Worm (Caenorhabditis elegans) whole organism, late embryonic: ENCODE results near the gene F54B11.4.

ENCODE experiments used
- F13H6.1 ChIP-seq: sonication (generic microtip); optimal IDR thresholded peaks from 2 replicates; lab custom pipeline; 2016; ENCODE audit warnings: missing genetic modification characterization, missing compliant biosample characterization
- K02D7.2 ChIP-seq: sonication (generic microtip); optimal IDR thresholded peaks from 2 replicates; lab custom pipeline; 2017; ENCODE audit warnings: mild to moderate bottlenecking, missing genetic modification characterization, missing compliant biosample characterization
- K09A11.1 ChIP-seq: sonication (generic microtip); optimal IDR thresholded peaks from 2 replicates; lab custom pipeline; 2017; ENCODE audit warnings: antibody characterized with exemption, mild to moderate bottlenecking, missing genetic modification characterization, missing compliant biosample characterization; ENCODE audit not compliant: insufficient read depth
- Y22D7AL.16 ChIP-seq: sonication (generic microtip); optimal IDR thresholded peaks from 2 replicates; lab custom pipeline; 2016; ENCODE audit warnings: missing genetic modification characterization, missing compliant biosample characterization
- ahr-1 ChIP-seq: sonication (generic microtip); optimal IDR thresholded peaks from 2 replicates; lab custom pipeline; 2016; ENCODE audit warnings: missing genetic modification characterization, missing compliant biosample characterization
- ama-1 ChIP-seq: fragments of 150-350 bp; optimal IDR thresholded peaks from 2 replicates; lab custom pipeline; 2014
- ceh-18 ChIP-seq: sonication (generic microtip); optimal IDR thresholded peaks from 2 replicates; lab custom pipeline; 2016; ENCODE audit warnings: missing genetic modification characterization, missing compliant biosample characterization
- ceh-24 ChIP-seq: sonication (generic microtip); optimal IDR thresholded peaks from 2 replicates; lab custom pipeline; 2016; ENCODE audit warnings: mild to moderate bottlenecking, missing genetic modification characterization, missing compliant biosample characterization
- ceh-31 ChIP-seq: sonication (generic microtip); optimal IDR thresholded peaks from 2 replicates; lab custom pipeline; 2016; ENCODE audit warnings: missing genetic modification characterization, missing compliant biosample characterization
- ceh-45 ChIP-seq: fragments of 200-800 bp; sonication (Bioruptor generic); IDR thresholded peaks from 2 replicates; pipeline ENCODE4 v1.3.6; 2022; ENCODE audit warnings: missing genetic modification reagents, missing genetic modification characterization, missing compliant biosample characterization
- ceh-48 ChIP-seq: sonication (generic microtip); optimal IDR thresholded peaks from 2 replicates; lab custom pipeline; 2016; ENCODE audit warnings: missing genetic modification characterization, inconsistent platforms, missing compliant biosample characterization
- dve-1 ChIP-seq: sonication (generic microtip); optimal IDR thresholded peaks from 2 replicates; lab custom pipeline; 2017; ENCODE audit warnings: antibody characterized with exemption, mild to moderate bottlenecking, missing genetic modification characterization, missing compliant biosample characterization
- elt-2 ChIP-seq: sonication (generic microtip); optimal IDR thresholded peaks from 2 replicates; lab custom pipeline; 2016; ENCODE audit warnings: missing genetic modification reagents, missing genetic modification characterization, missing compliant biosample characterization
- elt-4 ChIP-seq: sonication (generic microtip); optimal IDR thresholded peaks from 2 replicates; lab custom pipeline; 2016; ENCODE audit warnings: missing genetic modification characterization, missing compliant biosample characterization
- eyg-1 ChIP-seq: sonication (generic microtip); optimal IDR thresholded peaks from 2 replicates; lab custom pipeline; 2016; ENCODE audit warnings: missing genotype, missing genetic modification characterization, missing compliant biosample characterization
- fkh-6 ChIP-seq: sonication (generic microtip); optimal IDR thresholded peaks from 2 replicates; lab custom pipeline; 2016; ENCODE audit warnings: missing genetic modification characterization, missing compliant biosample characterization
- gmeb-2 ChIP-seq: sonication (generic microtip); optimal IDR thresholded peaks from 2 replicates; lab custom pipeline; 2016; ENCODE audit warnings: missing genetic modification characterization, inconsistent platforms, missing compliant biosample characterization
- hlh-13 ChIP-seq: fragments of 200-800 bp; sonication (Bioruptor generic); optimal IDR thresholded peaks from 2 replicates; lab custom pipeline; 2018; ENCODE audit warnings: mild to moderate bottlenecking, missing genetic modification characterization, missing compliant biosample characterization
- hlh-15 ChIP-seq: sonication (generic microtip); optimal IDR thresholded peaks from 2 replicates; lab custom pipeline; 2016; ENCODE audit warnings: missing genetic modification characterization, missing compliant biosample characterization
- hlh-30 ChIP-seq: sonication (generic microtip); optimal IDR thresholded peaks from 2 replicates; lab custom pipeline; 2017; ENCODE audit warnings: antibody characterized with exemption, missing genetic modification characterization, missing compliant biosample characterization; ENCODE audit not compliant: insufficient read depth
- hlh-6 ChIP-seq: sonication (generic microtip); optimal IDR thresholded peaks from 2 replicates; lab custom pipeline; 2016; ENCODE audit warnings: missing genotype, missing genetic modification characterization, missing compliant biosample characterization
- hlh-8 ChIP-seq: sonication (generic microtip); optimal IDR thresholded peaks from 2 replicates; lab custom pipeline; 2016; ENCODE audit warnings: missing genotype, missing genetic modification characterization, missing compliant biosample characterization
- lim-6 ChIP-seq: sonication (generic microtip); optimal IDR thresholded peaks from 2 replicates; lab custom pipeline; 2016; ENCODE audit warnings: missing genetic modification characterization, missing compliant biosample characterization
- madf-2 ChIP-seq: sonication (generic microtip); optimal IDR thresholded peaks from 2 replicates; lab custom pipeline; 2017; ENCODE audit warnings: missing genetic modification characterization, missing compliant biosample characterization
- nfya-1 ChIP-seq: sonication (generic microtip); optimal IDR thresholded peaks from 2 replicates; lab custom pipeline; 2017; ENCODE audit warnings: missing genetic modification characterization, mild to moderate bottlenecking, missing compliant biosample characterization, antibody characterized with exemption, moderate library complexity
- nhr-232 ChIP-seq: sonication (generic microtip); optimal IDR thresholded peaks from 2 replicates; lab custom pipeline; 2016; ENCODE audit warnings: missing genetic modification characterization, missing compliant biosample characterization
- odd-2 ChIP-seq: sonication (generic microtip); optimal IDR thresholded peaks from 2 replicates; lab custom pipeline; 2017; ENCODE audit warnings: antibody characterized with exemption, mild to moderate bottlenecking, missing genetic modification characterization, missing compliant biosample characterization
- pag-3 ChIP-seq: sonication (generic microtip); optimal IDR thresholded peaks from 2 replicates; lab custom pipeline; 2016; ENCODE audit warnings: missing compliant biosample characterization, missing genetic modification characterization, borderline replicate concordance
- pat-9 ChIP-seq: fragments of 200-800 bp; sonication (Bioruptor generic); optimal IDR thresholded peaks from 2 replicates; lab custom pipeline; 2018; ENCODE audit warnings: mild to moderate bottlenecking, missing genetic modification characterization, moderate library complexity, missing compliant biosample characterization
- pha-2 ChIP-seq: sonication (generic microtip); optimal IDR thresholded peaks from 2 replicates; lab custom pipeline; 2017; ENCODE audit warnings: mild to moderate bottlenecking, missing genetic modification characterization, missing compliant biosample characterization
- pros-1 ChIP-seq: fragments of 150-350 bp; optimal IDR thresholded peaks from 2 replicates; lab custom pipeline; 2014; ENCODE audit warnings: missing biosample characterization, missing genetic modification reagents, missing genetic modification characterization
- ref-2 ChIP-seq: sonication (generic microtip); optimal IDR thresholded peaks from 2 replicates; lab custom pipeline; 2016; ENCODE audit warnings: missing genetic modification characterization, missing compliant biosample characterization
- rnt-1 ChIP-seq: sonication (generic microtip); optimal IDR thresholded peaks from 2 replicates; lab custom pipeline; 2016; ENCODE audit warnings: missing genetic modification characterization, missing compliant biosample characterization
- sdc-2 ChIP-seq: sonication (generic microtip); optimal IDR thresholded peaks from 2 replicates; lab custom pipeline; 2016; ENCODE audit warnings: missing genotype, missing genetic modification characterization, missing compliant biosample characterization
- sox-2 ChIP-seq: fragments of 200-800 bp; sonication (Bioruptor generic); IDR thresholded peaks from 2 replicates; pipeline ENCODE4 v1.3.6; 2022; ENCODE audit warnings: missing genetic modification reagents, missing genetic modification characterization, missing compliant biosample characterization
- sox-4 ChIP-seq: sonication (generic microtip); optimal IDR thresholded peaks from 2 replicates; lab custom pipeline; 2017; ENCODE audit warnings: mild to moderate bottlenecking, missing genetic modification characterization, inconsistent platforms, missing compliant biosample characterization
- syd-9 ChIP-seq: sonication (generic microtip); optimal IDR thresholded peaks from 2 replicates; lab custom pipeline; 2016; ENCODE audit warnings: mild to moderate bottlenecking, missing genetic modification characterization, moderate library complexity, missing compliant biosample characterization
- tbx-7 ChIP-seq: sonication (generic microtip); optimal IDR thresholded peaks from 2 replicates; lab custom pipeline; 2016; ENCODE audit warnings: missing genotype, missing genetic modification characterization, missing compliant biosample characterization
- unc-42 ChIP-seq: sonication (generic microtip); optimal IDR thresholded peaks from 2 replicates; lab custom pipeline; 2016; ENCODE audit warnings: missing genotype, missing genetic modification characterization, missing compliant biosample characterization
- unc-55 ChIP-seq: sonication (generic microtip); optimal IDR thresholded peaks from 2 replicates; lab custom pipeline; 2017; ENCODE audit warnings: missing biosample characterization, missing genetic modification reagents, missing genetic modification characterization
- zip-5 ChIP-seq: sonication (generic microtip); optimal IDR thresholded peaks from 2 replicates; lab custom pipeline; 2016; ENCODE audit warnings: missing genetic modification characterization, missing compliant biosample characterization

F54B11.4 gene

ce11 chrX:13598021-13598499 lies 5.6 kb downstream of the F54B11.4 start, which contains the start of gene bra-1 (continued):
- peak; percentile 25 for TF ChIP-seq syd-9 (tag; lab: Kevin White, UChicago)
- TF ChIP-seq hlh-30 (tag; lab: Kevin White, UChicago), result peak; percentile 94
- TF ChIP-seq eyg-1 (tag; lab: Kevin White, UChicago), result no peak
- no peak for TF ChIP-seq sox-2 (GFP tag; lab: Robert Waterston, UW)
- no peak for TF ChIP-seq Y22D7AL.16 (tag; lab: Kevin White, UChicago)
- TF ChIP-seq unc-55 (GFP tag; lab: Kevin White, UChicago), result peak; percentile 58
- peak; percentile 64 for TF ChIP-seq lim-6 (tag; lab: Kevin White, UChicago)
- no peak for TF ChIP-seq dve-1 (tag; lab: Kevin White, UChicago)
- TF ChIP-seq ceh-31, result peak; percentile 81
- TF ChIP-seq nhr-232 (tag; lab: Kevin White, UChicago), result no peak
- no peak for TF ChIP-seq pha-2 (tag; lab: Kevin White, UChicago)
- TF ChIP-seq hlh-6 (tag; lab: Kevin White, UChicago), result peak; percentile 46
- peak; percentile 4 for TF ChIP-seq pros-1
- TF ChIP-seq tbx-7 (tag; lab: Kevin White, UChicago), result no peak
- TF ChIP-seq ahr-1 (tag; lab: Kevin White, UChicago), result no peak
- TF ChIP-seq fkh-6 (tag; lab: Kevin White, UChicago), result no peak
- TF ChIP-seq K02D7.2 (tag; lab: Kevin White, UChicago), result no peak
- TF ChIP-seq F13H6.1, result no peak
- TF ChIP-seq K09A11.1 (tag; lab: Kevin White, UChicago), result no peak
- TF ChIP-seq ceh-18 (tag; lab: Kevin White, UChicago), result peak; percentile 21
- TF ChIP-seq pag-3 (tag; lab: Kevin White, UChicago), result peak; percentile 13
- TF ChIP-seq hlh-13 (GFP tag; lab: Kevin White, UChicago), result no peak
- no peak for TF ChIP-seq zip-5 (tag; lab: Kevin White, UChicago)

DNA sequence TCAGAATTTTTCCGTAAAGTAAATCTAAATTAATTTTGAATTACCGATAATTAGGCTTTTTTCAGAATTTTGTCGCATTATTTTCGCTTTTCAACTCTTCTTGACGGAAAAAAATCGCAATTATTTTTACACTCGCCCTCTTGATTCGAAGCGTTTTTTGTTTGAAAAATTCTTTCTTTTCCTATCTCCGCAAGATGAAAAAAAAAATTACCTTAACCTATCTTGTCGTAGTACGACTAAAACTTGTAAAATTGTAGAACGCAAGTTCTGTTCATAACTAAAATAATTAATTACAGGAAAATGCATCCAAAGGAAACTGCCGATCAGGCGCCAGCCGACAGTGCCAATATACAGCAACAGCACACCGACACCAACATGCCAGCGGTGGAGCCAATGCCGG lies 7.7 kb downstream of the F54B11.4 start, which contains the start of gene F54B11.7:
Gene F54B11.7 (plus strand): TSS at position 301 of the 400 bp plus-strand sequence.
- TF ChIP-seq unc-42 (tag; lab: Kevin White, UChicago), result no peak

DNA sequence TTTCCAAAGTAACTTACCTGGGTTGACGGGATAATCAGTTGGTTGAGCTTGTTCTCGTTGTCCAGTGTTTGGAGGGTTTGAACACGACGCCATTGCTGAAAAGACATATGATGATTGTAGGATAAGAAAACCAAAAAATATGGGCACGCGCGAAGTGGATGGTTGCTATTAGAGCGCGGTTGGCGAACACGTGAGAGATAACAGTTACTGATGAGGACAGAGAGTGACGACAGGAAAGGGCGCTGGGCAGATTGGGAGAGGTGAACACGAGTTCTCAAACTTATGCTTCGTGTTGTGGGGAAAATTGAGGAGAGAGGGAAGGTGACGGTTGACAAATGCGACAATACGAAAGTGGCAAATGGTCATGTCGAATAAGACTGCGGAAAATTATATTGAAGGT lies 11.4 kb downstream of the F54B11.4 start, which contains the start of gene F54B11.8:
Gene F54B11.8 (minus strand): TSS at position 101 of the 400 bp plus-strand sequence.
- TF ChIP-seq pros-1 (no peak), odd-2 (tag; lab: Kevin White, UChicago) (no peak)

ce11 chrX:13604946-13605617 lies 12.6 kb downstream of the F54B11.4 start, which contains the start of gene F54B11.9:
F54B11.9 (plus strand) TSS chrX:13605567.
- TF ChIP-seq F13H6.1 (no peak), unc-55 (GFP tag; lab: Kevin White, UChicago) (no peak), ref-2 (tag; lab: Kevin White, UChicago) (no peak), elt-4 (tag; lab: Kevin White, UChicago) (no peak), hlh-8 (tag; lab: Kevin White, UChicago) (no peak), pat-9 (tag; lab: Kevin White, UChicago) (no peak), sdc-2 (tag; lab: Kevin White, UChicago) (peak; percentile 96), ceh-18 (tag; lab: Kevin White, UChicago) (peak; percentile 40), ceh-24 (tag; lab: Kevin White, UChicago) (no peak)

ce11 chrX:13605854-13606253 lies 13.4 kb downstream of the F54B11.4 start:
- TF ChIP-seq F13H6.1, result no peak
- TF ChIP-seq hlh-15 (tag; lab: Kevin White, UChicago), result no peak
- no peak for TF ChIP-seq ceh-48
- TF ChIP-seq madf-2 (tag; lab: Kevin White, UChicago), result no peak
- TF ChIP-seq tbx-7 (tag; lab: Kevin White, UChicago), result no peak
- no peak for TF ChIP-seq elt-2 (tag; lab: Kevin White, UChicago)
- TF ChIP-seq sox-4, result no peak
- TF ChIP-seq ceh-24 (tag; lab: Kevin White, UChicago), result no peak
- no peak for TF ChIP-seq ceh-45 (GFP tag; lab: Robert Waterston, UW)
- no peak for TF ChIP-seq unc-55 (GFP tag; lab: Kevin White, UChicago)
- TF ChIP-seq ama-1 (lab: Kevin White, UChicago), result no peak
- TF ChIP-seq ceh-31, result no peak
- TF ChIP-seq sdc-2 (tag; lab: Kevin White, UChicago), result no peak
- TF ChIP-seq zip-5 (tag; lab: Kevin White, UChicago), result no peak
- no peak for TF ChIP-seq nfya-1
- no peak for TF ChIP-seq hlh-30 (tag; lab: Kevin White, UChicago)
- no peak for TF ChIP-seq rnt-1 (tag; lab: Kevin White, UChicago)
- no peak for TF ChIP-seq pros-1
- TF ChIP-seq ahr-1 (tag; lab: Kevin White, UChicago), result no peak
- TF ChIP-seq gmeb-2 (tag; lab: Kevin White, UChicago), result no peak
- TF ChIP-seq, all 69 proteins: peak for 0
